Worm (Caenorhabditis elegans) whole organism, late embryonic: ENCODE measurements around the gene fbxl-5.

Experiments
- C08G9.2 ChIP-seq: sonication (generic microtip); optimal IDR thresholded peaks from 2 replicates; lab custom pipeline; 2016; ENCODE audit warnings: mild to moderate bottlenecking, missing genetic modification characterization, moderate library complexity, missing compliant biosample characterization
- C38D4.7 ChIP-seq: fragments of 200-800 bp; sonication (Bioruptor generic); optimal IDR thresholded peaks from 2 replicates; lab custom pipeline; 2018; ENCODE audit warnings: mild to moderate bottlenecking, missing genetic modification characterization, moderate library complexity, missing compliant biosample characterization
- F13H6.1 ChIP-seq: sonication (generic microtip); optimal IDR thresholded peaks from 2 replicates; lab custom pipeline; 2016; ENCODE audit warnings: missing genetic modification characterization, missing compliant biosample characterization
- K09A11.1 ChIP-seq: sonication (generic microtip); optimal IDR thresholded peaks from 2 replicates; lab custom pipeline; 2017; ENCODE audit warnings: antibody characterized with exemption, mild to moderate bottlenecking, missing genetic modification characterization, missing compliant biosample characterization; ENCODE audit not compliant: insufficient read depth
- T23F11.4 ChIP-seq: fragments of 200-800 bp; sonication (Bioruptor generic); optimal IDR thresholded peaks from 2 replicates; lab custom pipeline; 2018; ENCODE audit warnings: mild to moderate bottlenecking, missing genetic modification characterization, missing compliant biosample characterization
- Y22D7AL.16 ChIP-seq: sonication (generic microtip); optimal IDR thresholded peaks from 2 replicates; lab custom pipeline; 2016; ENCODE audit warnings: missing genetic modification characterization, missing compliant biosample characterization
- ceh-14 ChIP-seq: sonication (generic microtip); optimal IDR thresholded peaks from 2 replicates; lab custom pipeline; 2016; ENCODE audit warnings: missing genotype, missing genetic modification characterization, missing compliant biosample characterization
- ceh-18 ChIP-seq: sonication (generic microtip); optimal IDR thresholded peaks from 2 replicates; lab custom pipeline; 2016; ENCODE audit warnings: missing genetic modification characterization, missing compliant biosample characterization
- ceh-24 ChIP-seq: sonication (generic microtip); optimal IDR thresholded peaks from 2 replicates; lab custom pipeline; 2016; ENCODE audit warnings: mild to moderate bottlenecking, missing genetic modification characterization, missing compliant biosample characterization
- ceh-31 ChIP-seq: sonication (generic microtip); optimal IDR thresholded peaks from 2 replicates; lab custom pipeline; 2016; ENCODE audit warnings: missing genetic modification characterization, missing compliant biosample characterization
- ceh-34 ChIP-seq: sonication (generic microtip); optimal IDR thresholded peaks from 2 replicates; lab custom pipeline; 2016; ENCODE audit warnings: mild to moderate bottlenecking, missing genetic modification characterization, missing compliant biosample characterization
- ceh-48 ChIP-seq: sonication (generic microtip); optimal IDR thresholded peaks from 2 replicates; lab custom pipeline; 2016; ENCODE audit warnings: missing genetic modification characterization, inconsistent platforms, missing compliant biosample characterization
- ceh-6 ChIP-seq: fragments of 200-800 bp; sonication (Bioruptor generic); optimal IDR thresholded peaks from 2 replicates; lab custom pipeline; 2018; ENCODE audit warnings: mild to moderate bottlenecking, missing genetic modification characterization, missing compliant biosample characterization
- ceh-9 ChIP-seq: sonication (generic microtip); optimal IDR thresholded peaks from 2 replicates; lab custom pipeline; 2016; ENCODE audit warnings: mild to moderate bottlenecking, missing genetic modification characterization, inconsistent platforms, missing compliant biosample characterization
- che-1 ChIP-seq: sonication (generic microtip); optimal IDR thresholded peaks from 2 replicates; lab custom pipeline; 2016; ENCODE audit warnings: mild to moderate bottlenecking, missing genetic modification characterization, missing compliant biosample characterization
- dmd-4 ChIP-seq: sonication (generic microtip); optimal IDR thresholded peaks from 2 replicates; lab custom pipeline; 2016; ENCODE audit warnings: borderline replicate concordance, missing genetic modification characterization, missing compliant biosample characterization
- elt-2 ChIP-seq: sonication (generic microtip); optimal IDR thresholded peaks from 2 replicates; lab custom pipeline; 2016; ENCODE audit warnings: missing genetic modification reagents, missing genetic modification characterization, missing compliant biosample characterization
- ets-4 ChIP-seq: sonication (generic microtip); optimal IDR thresholded peaks from 2 replicates; lab custom pipeline; 2016; ENCODE audit warnings: missing genetic modification characterization, missing compliant biosample characterization
- fkh-10 ChIP-seq: fragments of 150-350 bp; optimal IDR thresholded peaks from 2 replicates; lab custom pipeline; 2014; ENCODE audit warnings: missing biosample characterization, missing genetic modification reagents, missing genetic modification characterization
- fkh-6 ChIP-seq: sonication (generic microtip); optimal IDR thresholded peaks from 2 replicates; lab custom pipeline; 2016; ENCODE audit warnings: missing genetic modification characterization, missing compliant biosample characterization
- gmeb-2 ChIP-seq: sonication (generic microtip); optimal IDR thresholded peaks from 2 replicates; lab custom pipeline; 2016; ENCODE audit warnings: missing genetic modification characterization, inconsistent platforms, missing compliant biosample characterization
- hlh-13 ChIP-seq: fragments of 200-800 bp; sonication (Bioruptor generic); optimal IDR thresholded peaks from 2 replicates; lab custom pipeline; 2018; ENCODE audit warnings: mild to moderate bottlenecking, missing genetic modification characterization, missing compliant biosample characterization
- hlh-15 ChIP-seq: sonication (generic microtip); optimal IDR thresholded peaks from 2 replicates; lab custom pipeline; 2016; ENCODE audit warnings: missing genetic modification characterization, missing compliant biosample characterization
- hlh-30 ChIP-seq: sonication (generic microtip); optimal IDR thresholded peaks from 2 replicates; lab custom pipeline; 2017; ENCODE audit warnings: antibody characterized with exemption, missing genetic modification characterization, missing compliant biosample characterization; ENCODE audit not compliant: insufficient read depth
- hlh-6 ChIP-seq: sonication (generic microtip); optimal IDR thresholded peaks from 2 replicates; lab custom pipeline; 2016; ENCODE audit warnings: missing genotype, missing genetic modification characterization, missing compliant biosample characterization
- hlh-8 ChIP-seq: sonication (generic microtip); optimal IDR thresholded peaks from 2 replicates; lab custom pipeline; 2016; ENCODE audit warnings: missing genotype, missing genetic modification characterization, missing compliant biosample characterization
- lim-6 ChIP-seq: sonication (generic microtip); optimal IDR thresholded peaks from 2 replicates; lab custom pipeline; 2016; ENCODE audit warnings: missing genetic modification characterization, missing compliant biosample characterization
- nhr-11 ChIP-seq: fragments of 150-350 bp; optimal IDR thresholded peaks from 2 replicates; lab custom pipeline; 2014; ENCODE audit warnings: missing biosample characterization, missing genetic modification characterization
- nhr-232 ChIP-seq: sonication (generic microtip); optimal IDR thresholded peaks from 2 replicates; lab custom pipeline; 2016; ENCODE audit warnings: missing genetic modification characterization, missing compliant biosample characterization
- npax-4 ChIP-seq: sonication (generic microtip); optimal IDR thresholded peaks from 2 replicates; lab custom pipeline; 2016; ENCODE audit warnings: missing genetic modification characterization, missing compliant biosample characterization
- odd-2 ChIP-seq: sonication (generic microtip); optimal IDR thresholded peaks from 2 replicates; lab custom pipeline; 2017; ENCODE audit warnings: antibody characterized with exemption, mild to moderate bottlenecking, missing genetic modification characterization, missing compliant biosample characterization
- pha-2 ChIP-seq: sonication (generic microtip); optimal IDR thresholded peaks from 2 replicates; lab custom pipeline; 2017; ENCODE audit warnings: mild to moderate bottlenecking, missing genetic modification characterization, missing compliant biosample characterization
- pha-4 ChIP-seq: fragments of 150-350 bp; optimal IDR thresholded peaks from 2 replicates; lab custom pipeline; 2018; ENCODE audit warnings: missing biosample characterization, missing genetic modification reagents, missing genetic modification characterization
- ref-2 ChIP-seq: sonication (generic microtip); optimal IDR thresholded peaks from 2 replicates; lab custom pipeline; 2016; ENCODE audit warnings: missing genetic modification characterization, missing compliant biosample characterization
- sox-2 ChIP-seq: fragments of 200-800 bp; sonication (Bioruptor generic); IDR thresholded peaks from 2 replicates; pipeline ENCODE4 v1.3.6; 2022; ENCODE audit warnings: missing genetic modification reagents, missing genetic modification characterization, missing compliant biosample characterization
- sox-4 ChIP-seq: sonication (generic microtip); optimal IDR thresholded peaks from 2 replicates; lab custom pipeline; 2017; ENCODE audit warnings: mild to moderate bottlenecking, missing genetic modification characterization, inconsistent platforms, missing compliant biosample characterization
- syd-9 ChIP-seq: sonication (generic microtip); optimal IDR thresholded peaks from 2 replicates; lab custom pipeline; 2016; ENCODE audit warnings: mild to moderate bottlenecking, missing genetic modification characterization, moderate library complexity, missing compliant biosample characterization
- tbx-2 ChIP-seq: sonication (generic microtip); optimal IDR thresholded peaks from 2 replicates; lab custom pipeline; 2016; ENCODE audit warnings: missing genetic modification characterization, missing compliant biosample characterization
- unc-3 ChIP-seq, 2 experiments: fragments of 200-800 bp in 1 of 2; sonication (Bioruptor generic) in 1 of 2; sonication (generic microtip) in 1 of 2; conservative IDR thresholded peaks in 1 of 2; optimal IDR thresholded peaks in 1 of 2; 2 replicates each; pipeline versions ENCODE4 v1.3.6 to Lab custom; 2016 to 2022; ENCODE audit warnings: missing compliant biosample characterization in 2 of 2, missing genetic modification characterization in 2 of 2, missing genetic modification reagents in 1 of 2
- unc-42 ChIP-seq: sonication (generic microtip); optimal IDR thresholded peaks from 2 replicates; lab custom pipeline; 2016; ENCODE audit warnings: missing genotype, missing genetic modification characterization, missing compliant biosample characterization
- unc-86 ChIP-seq: sonication (generic microtip); optimal IDR thresholded peaks from 2 replicates; lab custom pipeline; 2016; ENCODE audit warnings: missing genetic modification characterization, missing compliant biosample characterization
- zip-5 ChIP-seq: sonication (generic microtip); optimal IDR thresholded peaks from 2 replicates; lab custom pipeline; 2016; ENCODE audit warnings: missing genetic modification characterization, missing compliant biosample characterization
- ztf-16 ChIP-seq: sonication (generic microtip); optimal IDR thresholded peaks from 2 replicates; lab custom pipeline; 2017; ENCODE audit warnings: missing genetic modification characterization, missing compliant biosample characterization

Gene fbxl-5

ce11 chrV:7708525-7708924 is 34.2 kb upstream of the fbxl-5 start, which contains the start of gene ZK105.11:
TSS of gene ZK105.11 (minus strand) at chrV:7708625.
- TF ChIP-seq ref-2 (tag; lab: Kevin White, UChicago) (no peak), elt-2 (tag; lab: Kevin White, UChicago) (no peak), K09A11.1 (no peak), hlh-30 (no peak), Y22D7AL.16 (tag; lab: Kevin White, UChicago) (no peak), ets-4 (tag; lab: Kevin White, UChicago) (no peak), ceh-14 (no peak), F13H6.1 (tag; lab: Kevin White, UChicago) (no peak), che-1 (no peak)

- TF ChIP-seq sox-2 (GFP tag; lab: Robert Waterston, UW) (no peak), gmeb-2 (tag; lab: Kevin White, UChicago) (no peak), ceh-6 (GFP tag; lab: Kevin White, UChicago) (no peak), ztf-16 (tag; lab: Kevin White, UChicago) (no peak), ceh-34 (tag; lab: Kevin White, UChicago) (no peak), unc-42 (tag; lab: Kevin White, UChicago) (no peak), C38D4.7 (GFP tag; lab: Kevin White, UChicago) (no peak), ceh-48 (no peak), hlh-13 (no peak)
These were observed 29.6 kb upstream of the fbxl-5 start, which contains the start of gene ZK105.13 for ce11 chrV:7713072-7713471. TSS of gene ZK105.13 (minus strand) at chrV:7713172.

DNA sequence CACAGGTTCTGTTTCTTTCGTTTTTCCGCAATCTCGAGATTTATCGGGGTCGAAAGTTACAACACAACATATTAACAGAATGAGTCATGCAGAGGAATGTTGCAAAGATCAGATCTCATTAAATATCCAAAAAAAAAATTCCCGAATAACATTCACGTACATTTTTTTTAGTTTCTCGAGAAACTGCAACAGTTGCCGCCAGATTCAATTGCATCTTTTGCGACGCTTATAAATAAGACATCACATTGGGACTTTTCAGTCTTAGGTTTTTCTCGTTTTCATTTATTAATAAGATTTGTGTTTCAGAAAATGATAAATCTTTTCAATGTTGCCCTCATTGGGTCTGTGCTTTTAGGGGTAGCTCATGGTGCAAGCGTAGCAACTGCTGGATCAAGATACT is 29.0 kb upstream of the fbxl-5 start, which contains the start of gene ZK105.1:
ZK105.1 (plus strand) TSS at position 301 of the 400 bp plus-strand sequence.
- no peak for TF ChIP-seq unc-3 (GFP tag; conservative IDR thresholded peaks at IDR 0.05; lab: Robert Waterston, UW)
- no peak for TF ChIP-seq unc-3 (tag; optimal IDR thresholded peaks at IDR 0.05; lab: Kevin White, UChicago)
- no peak for TF ChIP-seq C38D4.7 (GFP tag; lab: Kevin White, UChicago)
- TF ChIP-seq C08G9.2 (tag; lab: Kevin White, UChicago) = no peak
- no peak for TF ChIP-seq lim-6 (tag; lab: Kevin White, UChicago)
- no peak for TF ChIP-seq fkh-6 (tag; lab: Kevin White, UChicago)
- TF ChIP-seq pha-2 (tag; lab: Kevin White, UChicago) = no peak
- no peak for TF ChIP-seq ceh-24 (tag; lab: Kevin White, UChicago)
- TF ChIP-seq ztf-16 (tag; lab: Kevin White, UChicago) = no peak
- TF ChIP-seq pha-4 = no peak
- TF ChIP-seq syd-9 (tag; lab: Kevin White, UChicago) = no peak
- no peak for TF ChIP-seq fkh-10 (GFP tag; lab: Kevin White, UChicago)
- TF ChIP-seq K09A11.1 = no peak
- TF ChIP-seq hlh-6 (tag; lab: Kevin White, UChicago) = no peak
- no peak for TF ChIP-seq che-1
- no peak for TF ChIP-seq elt-2 (tag; lab: Kevin White, UChicago)
- no peak for TF ChIP-seq ets-4 (tag; lab: Kevin White, UChicago)
- TF ChIP-seq T23F11.4 (GFP tag; lab: Kevin White, UChicago) = no peak

- no peak for TF ChIP-seq ceh-31 (tag; lab: Kevin White, UChicago)
- no peak for TF ChIP-seq Y22D7AL.16 (tag; lab: Kevin White, UChicago)
- TF ChIP-seq hlh-15 (tag; lab: Kevin White, UChicago) = no peak
These were observed 26.7 kb upstream of the fbxl-5 start, which contains the start of gene ZK105.12 for ce11 chrV:7716034-7716433. TSS of gene ZK105.12 (minus strand) at chrV:7716134.

DNA sequence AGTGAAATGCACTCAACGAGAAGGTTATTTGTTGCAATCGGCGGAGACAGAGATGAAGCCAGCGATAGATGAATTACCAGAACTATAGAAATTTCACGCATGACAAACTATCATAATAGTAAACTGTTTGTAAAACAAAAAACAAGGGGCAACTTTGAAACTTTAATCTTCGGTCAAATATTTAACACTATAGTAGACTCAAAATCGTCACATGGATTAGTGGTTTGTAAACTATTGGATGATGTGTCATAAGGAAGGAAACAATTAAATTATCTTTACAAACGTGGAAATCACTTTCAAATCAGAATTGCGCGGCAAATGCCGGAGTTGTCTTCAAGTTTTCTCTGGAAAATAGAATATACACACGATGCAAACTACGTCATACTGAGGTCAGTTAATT is 25.1 kb upstream of the fbxl-5 start, which contains the start of gene ZK105.5:
ZK105.5 (minus strand) TSS at position 101 of the 400 bp plus-strand sequence.
- no peak for TF ChIP-seq C08G9.2 (tag; lab: Kevin White, UChicago)
- TF ChIP-seq nhr-232 (tag; lab: Kevin White, UChicago) = no peak
- no peak for TF ChIP-seq sox-2 (GFP tag; lab: Robert Waterston, UW)
- no peak for TF ChIP-seq tbx-2
- TF ChIP-seq ceh-48 = no peak
- no peak for TF ChIP-seq hlh-8 (tag; lab: Kevin White, UChicago)
- no peak for TF ChIP-seq sox-4
- TF ChIP-seq odd-2 = no peak
- TF ChIP-seq syd-9 (tag; lab: Kevin White, UChicago) = no peak
- no peak for TF ChIP-seq hlh-13
- no peak for TF ChIP-seq ceh-14
- no peak for TF ChIP-seq ceh-9
- no peak for TF ChIP-seq ceh-18
- TF ChIP-seq npax-4 (tag; lab: Kevin White, UChicago) = no peak
- TF ChIP-seq zip-5 (tag; lab: Kevin White, UChicago) = no peak
- no peak for TF ChIP-seq unc-86
- no peak for TF ChIP-seq pha-2 (tag; lab: Kevin White, UChicago)
- no peak for TF ChIP-seq dmd-4
- TF ChIP-seq nhr-11 = no peak
